Worm (Caenorhabditis elegans): Measurements from ENCODE around the gene clc-3.

Gene clc-3

DNA sequence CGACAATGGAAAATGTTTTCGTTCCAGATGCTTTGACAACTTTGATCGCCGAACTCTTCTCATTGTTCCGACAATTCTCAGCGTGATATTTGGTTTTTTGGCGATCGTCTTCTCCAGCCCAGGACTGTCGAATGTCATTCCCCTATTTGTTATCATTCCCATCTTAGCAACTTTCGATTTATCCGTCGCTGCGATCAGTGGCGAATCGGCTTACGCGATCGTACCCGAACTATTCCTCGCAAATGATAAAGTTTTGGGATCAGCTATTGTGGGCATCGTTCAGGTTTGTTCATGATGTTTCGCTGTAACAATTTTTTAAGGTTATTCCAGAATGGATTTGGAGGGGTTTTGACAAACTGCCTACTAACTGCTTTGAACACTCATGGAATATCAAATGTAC is 22.2 kb upstream of the clc-3 start:
- peak; percentile 29 for TF ChIP-seq aha-1 (tag)
- no peak for TF ChIP-seq F37D6.2 (tag; optimal IDR thresholded peaks at IDR 0.05)

DNA sequence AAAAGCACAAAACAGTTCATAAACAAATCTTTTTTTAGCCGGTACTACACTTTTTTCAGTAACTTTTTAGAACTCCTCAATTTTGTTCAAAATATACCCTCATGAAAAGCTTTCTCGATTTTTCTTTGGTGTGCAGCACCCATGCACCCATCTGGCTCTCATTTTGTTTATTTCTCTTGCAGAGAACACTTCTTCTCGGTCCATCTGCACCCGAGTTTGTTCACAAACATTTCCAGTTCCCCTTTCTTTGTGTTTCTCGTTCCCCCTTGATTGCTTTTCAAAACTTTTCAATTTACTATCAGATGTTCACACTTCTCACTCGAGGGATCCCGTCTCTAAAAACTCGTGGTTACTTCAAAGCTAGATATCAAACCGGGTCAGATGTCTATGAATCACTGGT is 19.0 kb upstream of the clc-3 start, which contains the start of gene slcf-2:
Gene slcf-2, plus strand, starts transcription at position 301 of the 400 bp plus-strand sequence.
- TF ChIP-seq mes-2 (tag; optimal IDR thresholded peaks at IDR 0.05; ENCODE audit: poor library complexity, severe bottlenecking), result no peak
- TF ChIP-seq egl-27 (tag; optimal IDR thresholded peaks at IDR 0.05), result no peak
- TF ChIP-seq ZK546.5 (tag; optimal IDR thresholded peaks at IDR 0.05), result no peak
- no peak for TF ChIP-seq nhr-237 (tag; optimal IDR thresholded peaks at IDR 0.05)
- TF ChIP-seq skn-1 (tag; optimal IDR thresholded peaks at IDR 0.05), result no peak
- TF ChIP-seq ztf-11 (tag; optimal IDR thresholded peaks at IDR 0.05), result no peak

- TF ChIP-seq unc-62 (GFP tag; optimal IDR thresholded peaks at IDR 0.05 in 1 of 2), result peak in 1 of 2 experiments; percentile 43
- no peak for TF ChIP-seq unc-62 (tag; optimal IDR thresholded peaks at IDR 0.05)
- no peak for TF ChIP-seq madf-5 (GFP tag; IDR thresholded peaks at IDR 0.05)
Measured at ce11 chrX:3385362-3385761, 10.8 kb upstream of the clc-3 start, which contains the start of gene acp-1. Gene acp-1, minus strand, starts transcription at chrX:3385462.

DNA sequence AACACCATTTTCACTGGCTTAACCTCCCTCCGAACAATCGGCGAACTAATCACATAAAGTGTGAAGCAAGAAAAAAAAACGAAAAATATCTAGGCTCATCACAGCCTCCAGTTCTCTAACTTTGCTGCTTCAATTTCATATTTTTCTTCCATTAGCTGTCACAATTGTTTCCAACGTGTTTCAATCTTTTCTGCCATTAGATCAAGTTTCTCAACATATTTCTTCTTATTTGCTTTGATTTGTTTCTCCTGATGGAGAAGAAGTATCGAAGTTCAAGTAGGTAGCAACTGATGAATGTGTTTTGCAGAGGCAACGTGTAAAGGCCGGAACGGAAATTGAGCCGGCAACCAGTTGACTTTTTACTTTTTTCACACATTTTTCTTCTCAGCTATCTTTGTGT is 5.6 kb upstream of the clc-3 start, which contains the start of gene ZK563.7:
Gene ZK563.7, plus strand, starts transcription at position 301 of the 400 bp plus-strand sequence.
- TF ChIP-seq dmd-8 (GFP tag; IDR thresholded peaks at IDR 0.05), result no peak
- no peak for TF ChIP-seq ZK337.2 (GFP tag; IDR thresholded peaks at IDR 0.05)
- TF ChIP-seq lim-7 (GFP tag; IDR thresholded peaks at IDR 0.05), result no peak
- TF ChIP-seq rbr-2 (tag; optimal IDR thresholded peaks at IDR 0.05), result no peak
- TF ChIP-seq T26A8.4 (GFP tag; IDR thresholded peaks at IDR 0.05), result no peak
- no peak for TF ChIP-seq lir-3 (tag; optimal IDR thresholded peaks at IDR 0.05)
- no peak for TF ChIP-seq cey-2 (tag; optimal IDR thresholded peaks at IDR 0.05; ENCODE audit: borderline replicate concordance, insufficient read depth)
- TF ChIP-seq php-3 (GFP tag; IDR thresholded peaks at IDR 0.05), result no peak
- TF ChIP-seq mdl-1 (tag; optimal IDR thresholded peaks at IDR 0.05), result no peak
- no peak for TF ChIP-seq spr-3 (GFP tag; optimal IDR thresholded peaks at IDR 0.05)
- TF ChIP-seq Y105C5A.15 (GFP tag; IDR thresholded peaks at IDR 0.05), result no peak
- no peak for TF ChIP-seq ceh-44 (GFP tag; IDR thresholded peaks at IDR 0.05)
- no peak for TF ChIP-seq ZK546.5 (tag; optimal IDR thresholded peaks at IDR 0.05)
- no peak for TF ChIP-seq sdz-12 (GFP tag; optimal IDR thresholded peaks at IDR 0.05)
- TF ChIP-seq hlh-11 (tag; optimal IDR thresholded peaks at IDR 0.05), result no peak
- TF ChIP-seq zfp-3 (GFP tag; conservative IDR thresholded peaks at IDR 0.05), result no peak
- no peak for TF ChIP-seq mxl-2 (GFP tag; conservative IDR thresholded peaks at IDR 0.05)
- TF ChIP-seq ceh-20 (GFP tag; IDR thresholded peaks at IDR 0.05), result no peak
- TF ChIP-seq egl-43 (GFP tag; IDR thresholded peaks at IDR 0.05), result no peak
- no peak for TF ChIP-seq F26F4.8 (GFP tag; conservative IDR thresholded peaks at IDR 0.05)

DNA sequence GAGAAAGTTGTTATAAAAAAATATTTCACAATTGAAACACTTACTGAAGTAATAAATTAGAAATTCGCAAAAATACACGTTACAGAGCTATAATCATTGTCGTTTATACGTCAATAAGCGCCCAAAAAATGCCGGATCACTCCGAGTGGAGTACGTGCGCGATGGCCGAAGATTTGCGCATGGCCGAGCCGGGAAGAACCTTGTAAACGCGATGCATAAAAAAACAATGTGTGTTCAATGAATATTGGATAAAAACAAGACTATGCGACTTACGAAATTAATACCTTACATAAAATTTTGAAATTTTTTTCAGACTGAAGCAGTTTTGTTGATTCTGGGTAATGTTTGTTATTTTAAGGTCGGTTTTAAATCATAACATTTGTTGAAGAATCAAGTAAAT is 4.6 kb upstream of the clc-3 start, which contains the start of gene sorf-1:
Gene sorf-1, minus strand, starts transcription at position 135 of the 400 bp plus-strand sequence.
- peak; percentile 46 for TF ChIP-seq mep-1 (tag; optimal IDR thresholded peaks at IDR 0.05)
- TF ChIP-seq dmd-6 (GFP tag; IDR thresholded peaks at IDR 0.05), result peak; percentile 38
- TF ChIP-seq cey-2 (tag; optimal IDR thresholded peaks at IDR 0.05; ENCODE audit: borderline replicate concordance, insufficient read depth), result no peak
- peak; percentile 12 for TF ChIP-seq fkh-10 (GFP tag; optimal IDR thresholded peaks at IDR 0.05)
- no peak for TF ChIP-seq nhr-28 (tag; optimal IDR thresholded peaks at IDR 0.05)
- TF ChIP-seq daf-12 (tag; optimal IDR thresholded peaks at IDR 0.05), result no peak
- TF ChIP-seq unc-130 (GFP tag; optimal IDR thresholded peaks at IDR 0.05), result peak; percentile 9
- TF ChIP-seq unc-62 (GFP tag; optimal IDR thresholded peaks at IDR 0.05 in 1 of 2), result no peak
- TF ChIP-seq unc-62 (tag; optimal IDR thresholded peaks at IDR 0.05), result no peak
- peak; percentile 41 for TF ChIP-seq dpl-1 (GFP tag; optimal IDR thresholded peaks at IDR 0.05)
- no peak for TF ChIP-seq lin-1 (GFP tag; IDR thresholded peaks at IDR 0.05)
- TF ChIP-seq hlh-30 (tag; optimal IDR thresholded peaks at IDR 0.05; ENCODE audit: insufficient read depth), result peak; percentile 39
- no peak for TF ChIP-seq ceh-62 (tag; optimal IDR thresholded peaks at IDR 0.05)
- TF ChIP-seq T26A8.4 (GFP tag; IDR thresholded peaks at IDR 0.05), result no peak
- TF ChIP-seq rbr-2 (tag; optimal IDR thresholded peaks at IDR 0.05), result peak; percentile 14
- TF ChIP-seq hif-1 (tag; optimal IDR thresholded peaks at IDR 0.05), result peak in 1 of 2 experiments; percentile 75
- peak; percentile 95 for TF ChIP-seq mes-2 (tag; optimal IDR thresholded peaks at IDR 0.05; ENCODE audit: poor library complexity, severe bottlenecking)
- TF ChIP-seq aha-1 (tag), result peak; percentile 85
- no peak for TF ChIP-seq D1046.2 (GFP tag; IDR thresholded peaks at IDR 0.05)
